Fruit fly (Drosophila melanogaster) whole organism, embryonic: Measurements from ENCODE around the gene Pgant35A.

Experiments used
- Antp ChIP-seq: fragments of 200-800 bp; sonication (Bioruptor generic); optimal IDR thresholded peaks from 3 replicates; lab custom pipeline; 2016; ENCODE audit warnings: missing biosample characterization, missing genetic modification characterization
- B-H2 ChIP-seq: fragments of 200-800 bp; sonication (Bioruptor generic); optimal IDR thresholded peaks from 2 replicates; lab custom pipeline; 2018; ENCODE audit warnings: missing biosample characterization, mild to moderate bottlenecking, missing genetic modification characterization
- Bteb2 ChIP-seq: fragments of 200-800 bp; sonication (Bioruptor generic); optimal IDR thresholded peaks from 2 replicates; lab custom pipeline; 2016; ENCODE audit warnings: missing biosample characterization, missing genetic modification characterization
- CG10267 ChIP-seq: fragments of 200-800 bp; sonication (Bioruptor generic); optimal IDR thresholded peaks from 2 replicates; lab custom pipeline; 2018; ENCODE audit warnings: missing biosample characterization, mild to moderate bottlenecking, missing genetic modification characterization, moderate library complexity
- CG11695 ChIP-seq: fragments of 200-800 bp; sonication (Bioruptor generic); IDR thresholded peaks from 3 replicates; pipeline ENCODE4 v1.3.6; 2022; ENCODE audit warnings: missing biosample characterization, missing genetic modification characterization
- CG12769 ChIP-seq: fragments of 200-800 bp; sonication (Bioruptor generic); optimal IDR thresholded peaks from 2 replicates; lab custom pipeline; 2019; ENCODE audit warnings: missing biosample characterization, mild to moderate bottlenecking, missing genetic modification characterization, moderate library complexity
- CG13123 ChIP-seq: fragments of 200-800 bp; sonication (Bioruptor generic); optimal IDR thresholded peaks from 2 replicates; lab custom pipeline; 2016; ENCODE audit warnings: missing biosample characterization, missing genetic modification characterization
- CG13894 ChIP-seq: fragments of 200-800 bp; sonication (Bioruptor generic); optimal IDR thresholded peaks from 3 replicates; lab custom pipeline; 2018; ENCODE audit warnings: missing biosample characterization, mild to moderate bottlenecking, missing genetic modification characterization, moderate library complexity
- CG14860 ChIP-seq: fragments of 200-800 bp; sonication (Bioruptor generic); IDR thresholded peaks from 3 replicates; pipeline ENCODE4 v1.3.6; 2022; ENCODE audit warnings: missing biosample characterization, missing genetic modification characterization; ENCODE audit not compliant: partially characterized antibody
- CG15601 ChIP-seq: fragments of 200-800 bp; sonication (Bioruptor generic); optimal IDR thresholded peaks from 3 replicates; lab custom pipeline; 2019; ENCODE audit warnings: missing biosample characterization, mild to moderate bottlenecking, missing genetic modification characterization, moderate library complexity
- CG17361 ChIP-seq: fragments of 200-800 bp; sonication (Bioruptor generic); IDR thresholded peaks from 3 replicates; pipeline ENCODE4 v1.3.6; 2022; ENCODE audit warnings: missing biosample characterization, missing genetic modification characterization
- CG32767 ChIP-seq: fragments of 200-800 bp; sonication (Bioruptor generic); IDR thresholded peaks from 2 replicates; pipeline ENCODE4 v1.3.6; 2022; ENCODE audit warnings: missing biosample characterization, missing genetic modification characterization
- CG34224 ChIP-seq: fragments of 200-800 bp; sonication (Bioruptor generic); IDR thresholded peaks from 3 replicates; pipeline ENCODE4 v1.3.6; 2022; ENCODE audit warnings: missing biosample characterization, missing genetic modification characterization; ENCODE audit not compliant: partially characterized antibody
- CG34376 ChIP-seq: fragments of 200-800 bp; sonication (Bioruptor generic); optimal IDR thresholded peaks from 2 replicates; lab custom pipeline; 2018; ENCODE audit warnings: missing biosample characterization, mild to moderate bottlenecking, missing genetic modification characterization
- CG4282 ChIP-seq: fragments of 200-800 bp; sonication (Bioruptor generic); optimal IDR thresholded peaks from 2 replicates; lab custom pipeline; 2016; ENCODE audit warnings: missing biosample characterization, missing genetic modification characterization
- CG4707 ChIP-seq: fragments of 200-800 bp; sonication (Bioruptor generic); optimal IDR thresholded peaks from 2 replicates; lab custom pipeline; 2018; ENCODE audit warnings: missing biosample characterization, mild to moderate bottlenecking, missing genetic modification characterization, moderate library complexity
- CG4820 ChIP-seq: fragments of 200-800 bp; sonication (Bioruptor generic); optimal IDR thresholded peaks from 3 replicates; lab custom pipeline; 2016; ENCODE audit warnings: missing biosample characterization, missing genetic modification characterization
- CG7372 ChIP-seq: fragments of 200-800 bp; sonication (Bioruptor generic); IDR thresholded peaks from 2 replicates; pipeline ENCODE4 v1.3.6; 2022; ENCODE audit warnings: missing biosample characterization, missing genetic modification characterization
- CG8281 ChIP-seq: fragments of 200-800 bp; sonication (Bioruptor generic); optimal IDR thresholded peaks from 2 replicates; lab custom pipeline; 2018; ENCODE audit warnings: missing biosample characterization, mild to moderate bottlenecking, missing genetic modification characterization, moderate library complexity
- CG8924 ChIP-seq: fragments of 200-800 bp; optimal IDR thresholded peaks from 3 replicates; lab custom pipeline; 2019; ENCODE audit warnings: missing biosample characterization, mild to moderate bottlenecking, missing genetic modification characterization, moderate library complexity
- CG9215 ChIP-seq: fragments of 200-800 bp; sonication (Bioruptor generic); IDR thresholded peaks from 2 replicates; pipeline ENCODE4 v1.3.6; 2022; ENCODE audit warnings: missing biosample characterization, missing genetic modification characterization
- CG9437 ChIP-seq: fragments of 200-800 bp; sonication (Bioruptor generic); optimal IDR thresholded peaks from 2 replicates; lab custom pipeline; 2018; ENCODE audit warnings: missing biosample characterization, mild to moderate bottlenecking, missing genetic modification characterization
- CG9609 ChIP-seq: fragments of 200-800 bp; sonication (Bioruptor generic); optimal IDR thresholded peaks from 3 replicates; lab custom pipeline; 2016; ENCODE audit warnings: missing biosample characterization, missing genetic modification characterization
- Chrac-16 ChIP-seq: fragments of 200-800 bp; sonication (Bioruptor generic); optimal IDR thresholded peaks from 3 replicates; lab custom pipeline; 2016; ENCODE audit warnings: missing biosample characterization, missing genetic modification characterization
- Drgx ChIP-seq: fragments of 200-800 bp; sonication (Bioruptor generic); IDR thresholded peaks from 2 replicates; pipeline ENCODE4 v1.3.6; 2022; ENCODE audit warnings: missing biosample characterization, missing genetic modification characterization
- Ets97D ChIP-seq: fragments of 200-800 bp; sonication (Bioruptor generic); optimal IDR thresholded peaks from 3 replicates; lab custom pipeline; 2016; ENCODE audit warnings: missing biosample characterization, missing genetic modification characterization
- Gug ChIP-seq: fragments of 200-800 bp; sonication (Bioruptor generic); IDR thresholded peaks from 4 replicates; pipeline ENCODE4 v1.3.6; 2022; ENCODE audit warnings: missing biosample characterization, missing genetic modification characterization
- Hr39 ChIP-seq: fragments of >200 bp; optimal IDR thresholded peaks from 2 replicates; lab custom pipeline; 2017
- Med ChIP-seq: fragments of 200-800 bp; sonication (Bioruptor generic); peaks from one replicate; lab custom pipeline; 2016; ENCODE audit warnings: missing biosample characterization, missing genetic modification characterization, mild to moderate bottlenecking, inconsistent platforms, moderate library complexity
- Sin3A ChIP-seq: fragments of >200 bp; optimal IDR thresholded peaks from 2 replicates; lab custom pipeline; 2018
- Sry-δ ChIP-seq: fragments of 200-800 bp; sonication (Bioruptor generic); optimal IDR thresholded peaks from 2 replicates; lab custom pipeline; 2016; ENCODE audit warnings: missing biosample characterization, missing genetic modification characterization
- Ssrp ChIP-seq: fragments of 200-800 bp; sonication (Bioruptor generic); optimal IDR thresholded peaks from 2 replicates; lab custom pipeline; 2018; ENCODE audit warnings: missing biosample characterization, mild to moderate bottlenecking, missing genetic modification characterization, moderate library complexity
- YL-1 ChIP-seq: fragments of 200-800 bp; sonication (Bioruptor generic); optimal IDR thresholded peaks from 3 replicates; lab custom pipeline; 2017; ENCODE audit warnings: missing biosample characterization, mild to moderate bottlenecking, missing genetic modification characterization
- ac ChIP-seq: fragments of 200-800 bp; sonication (Bioruptor generic); optimal IDR thresholded peaks from 3 replicates; lab custom pipeline; 2017; ENCODE audit warnings: missing biosample characterization, mild to moderate bottlenecking, missing genetic modification characterization
- al ChIP-seq: fragments of 200-800 bp; sonication (Bioruptor generic); IDR thresholded peaks from 2 replicates; pipeline ENCODE4 v1.3.6; 2022; ENCODE audit warnings: missing biosample characterization, missing genetic modification characterization
- ase ChIP-seq: fragments of 200-800 bp; sonication (Bioruptor generic); IDR thresholded peaks from 3 replicates; pipeline ENCODE4 v1.3.6; 2022; ENCODE audit warnings: missing biosample characterization, missing genetic modification characterization
- bbx ChIP-seq: fragments of 200-800 bp; sonication (Bioruptor generic); IDR thresholded peaks from 2 replicates; pipeline ENCODE4 v1.3.6; 2022; ENCODE audit warnings: missing biosample characterization, missing genetic modification characterization; ENCODE audit not compliant: partially characterized antibody
- br ChIP-seq: fragments of >200 bp; optimal IDR thresholded peaks from 2 replicates; lab custom pipeline; 2017
- ci ChIP-seq: fragments of 200-800 bp; sonication (Bioruptor generic); IDR thresholded peaks from 3 replicates; pipeline ENCODE4 v1.3.6; 2022; ENCODE audit warnings: missing biosample characterization, missing genetic modification characterization
- crol ChIP-seq: fragments of 200-800 bp; sonication (Bioruptor generic); IDR thresholded peaks from 2 replicates; pipeline ENCODE4 v1.3.6; 2022; ENCODE audit warnings: missing biosample characterization, missing genetic modification characterization
- ham ChIP-seq: fragments of 200-800 bp; sonication (Bioruptor generic); IDR thresholded peaks from 2 replicates; pipeline ENCODE4 v1.3.6; 2022; ENCODE audit warnings: missing biosample characterization, missing genetic modification characterization
- ind ChIP-seq: fragments of 200-800 bp; sonication (Bioruptor generic); optimal IDR thresholded peaks from 3 replicates; lab custom pipeline; 2016; ENCODE audit warnings: missing biosample characterization, missing genetic modification characterization
- lilli ChIP-seq: fragments of 200-800 bp; sonication (Bioruptor generic); optimal IDR thresholded peaks from 3 replicates; lab custom pipeline; 2016; ENCODE audit warnings: missing biosample characterization, missing genetic modification characterization
- maf-S ChIP-seq: fragments of 200-800 bp; sonication (Bioruptor generic); optimal IDR thresholded peaks from 2 replicates; lab custom pipeline; 2016; ENCODE audit warnings: missing biosample characterization, missing genetic modification characterization
- mam ChIP-seq: fragments of 200-800 bp; sonication (Bioruptor generic); optimal IDR thresholded peaks from 3 replicates; lab custom pipeline; 2016; ENCODE audit warnings: missing biosample characterization, missing genetic modification characterization
- p53 ChIP-seq: fragments of 200-800 bp; sonication (Bioruptor generic); optimal IDR thresholded peaks from 2 replicates; lab custom pipeline; 2016; ENCODE audit warnings: missing biosample characterization, missing genetic modification characterization
- pfk ChIP-seq: fragments of 200-800 bp; sonication (Bioruptor generic); optimal IDR thresholded peaks from 2 replicates; lab custom pipeline; 2018; ENCODE audit warnings: missing biosample characterization, mild to moderate bottlenecking, missing genetic modification characterization, moderate library complexity
- tna ChIP-seq: fragments of 200-800 bp; sonication (Bioruptor generic); IDR thresholded peaks from 2 replicates; pipeline ENCODE4 v1.3.6; 2022; ENCODE audit warnings: missing biosample characterization, missing genetic modification characterization; ENCODE audit not compliant: partially characterized antibody
- unpg ChIP-seq: fragments of 200-800 bp; sonication (Bioruptor generic); optimal IDR thresholded peaks from 3 replicates; lab custom pipeline; 2018; ENCODE audit warnings: missing biosample characterization, mild to moderate bottlenecking, missing genetic modification characterization, moderate library complexity
- vfl ChIP-seq: fragments of 200-800 bp; sonication (Bioruptor generic); optimal IDR thresholded peaks from 2 replicates; lab custom pipeline; 2016; ENCODE audit warnings: missing biosample characterization, missing genetic modification characterization
- zfh2 ChIP-seq: fragments of 200-800 bp; sonication (Bioruptor generic); optimal IDR thresholded peaks from 2 replicates; lab custom pipeline; 2016; ENCODE audit warnings: missing biosample characterization, missing genetic modification characterization

Gene Pgant35A

DNA sequence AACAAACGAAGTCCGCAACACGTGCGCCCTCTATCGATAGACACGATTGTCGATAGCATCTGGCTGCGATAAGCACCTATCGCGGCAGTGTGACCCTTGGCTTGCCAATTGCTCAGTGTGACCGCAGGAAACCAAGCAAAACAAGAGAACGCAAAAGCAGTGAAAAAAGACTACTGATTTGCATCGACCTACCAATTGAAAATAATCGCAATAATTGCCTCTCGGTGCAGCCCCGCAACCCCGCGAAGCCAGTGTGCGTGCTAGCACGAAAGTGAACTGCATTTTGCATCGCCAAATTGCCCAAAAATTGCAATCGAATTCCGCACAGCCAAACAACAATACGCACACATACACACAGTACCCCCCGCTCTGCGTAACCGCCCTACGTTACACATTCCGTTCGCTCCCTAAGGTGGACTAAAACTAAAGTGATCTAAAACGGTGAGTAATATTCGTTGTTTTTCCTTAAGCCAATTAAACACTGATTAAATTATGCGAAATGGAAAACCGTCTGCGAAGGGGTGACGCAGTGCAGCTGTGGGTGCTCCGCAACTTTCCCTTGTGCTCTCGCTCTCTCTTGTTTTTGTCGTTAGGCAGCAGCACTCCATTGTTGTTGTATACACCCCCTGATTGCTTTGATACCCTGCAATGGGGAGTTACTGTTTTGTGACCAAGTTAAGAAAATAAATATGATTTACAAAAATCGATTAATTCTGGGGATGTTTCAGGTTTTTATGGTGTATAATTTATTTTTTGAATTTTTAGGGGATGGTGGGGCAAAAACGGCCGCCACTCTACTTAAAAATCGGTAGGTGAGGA is 3.8 kb upstream of the Pgant35A start, which contains the start of gene Rab14 (continued):
- TF ChIP-seq Sin3A (lab: Kevin White, UChicago) = peak; percentile 91
- TF ChIP-seq B-H2 (GFP tag; lab: Kevin White, UChicago) = peak; percentile 75
- TF ChIP-seq ac (GFP tag; lab: Kevin White, UChicago) = peak; percentile 27
- TF ChIP-seq ci (GFP tag; lab: Robert Waterston, UW) = peak; percentile 91
- TF ChIP-seq CG32767 (GFP tag; lab: Robert Waterston, UW) = peak; percentile 64
- TF ChIP-seq CG9437 (GFP tag; lab: Kevin White, UChicago) = peak; percentile 76
- TF ChIP-seq bbx (GFP tag; lab: Robert Waterston, UW) = peak; percentile 91
- peak; percentile 79 for TF ChIP-seq mam (GFP tag; lab: Kevin White, UChicago)
- peak; percentile 85 for TF ChIP-seq Drgx
- peak; percentile 37 for TF ChIP-seq CG10267 (tag; lab: Kevin White, UChicago)
- TF ChIP-seq Hr39 = no peak
- TF ChIP-seq CG13894 (tag; lab: Kevin White, UChicago) = peak; percentile 57
- peak; percentile 69 for TF ChIP-seq al (GFP tag; lab: Robert Waterston, UW)
- peak; percentile 75 for TF ChIP-seq CG4707 (GFP tag; lab: Kevin White, UChicago)
- TF ChIP-seq Chrac-16 (GFP tag; lab: Kevin White, UChicago) = peak; percentile 80
- TF ChIP-seq pfk (GFP tag; lab: Kevin White, UChicago) = no peak
- peak; percentile 89 for TF ChIP-seq unpg
- TF ChIP-seq CG9215 = peak; percentile 51; the same call in 1 of the 2 replicates
- TF ChIP-seq CG34224 = peak; percentile 89
- peak; percentile 76 for TF ChIP-seq CG12769 (tag; lab: Kevin White, UChicago)
- TF ChIP-seq Sry-δ = peak; percentile 83
- TF ChIP-seq maf-S = peak; percentile 50
- TF ChIP-seq CG7372 (GFP tag; lab: Robert Waterston, UW) = peak; percentile 66
- peak; percentile 58 for TF ChIP-seq CG4282 (GFP tag; lab: Kevin White, UChicago)
- TF ChIP-seq br (lab: Kevin White, UChicago) = no peak
- peak; percentile 84 for TF ChIP-seq CG11695 (GFP tag; lab: Robert Waterston, UW)
- peak; percentile 87 for TF ChIP-seq tna (GFP tag; lab: Robert Waterston, UW)
- TF ChIP-seq ham (GFP tag; lab: Robert Waterston, UW) = no peak
- TF ChIP-seq vfl = peak; percentile 78
- TF ChIP-seq CG15601 (tag; lab: Kevin White, UChicago) = peak; percentile 52
- peak; percentile 95 for TF ChIP-seq Med (GFP tag; lab: Kevin White, UChicago)
- peak; percentile 76; the same call in 3 of the 4 replicates for TF ChIP-seq Gug (GFP tag; lab: Robert Waterston, UW)
- peak; percentile 37 for TF ChIP-seq CG34376 (GFP tag; lab: Kevin White, UChicago)
- peak; percentile 88 for TF ChIP-seq CG8924 (tag; lab: Kevin White, UChicago)
- peak; percentile 69 for TF ChIP-seq Ets97D (GFP tag; lab: Kevin White, UChicago)
- peak; percentile 98 for TF ChIP-seq crol
- TF ChIP-seq CG8281 = peak; percentile 46
- peak; percentile 78 for TF ChIP-seq CG17361 (GFP tag; lab: Robert Waterston, UW)
- TF ChIP-seq CG9609 = peak; percentile 72
- TF ChIP-seq CG4820 (GFP tag; lab: Kevin White, UChicago) = peak; percentile 64
- TF ChIP-seq zfh2 = peak; percentile 79
- TF ChIP-seq CG14860 = peak; percentile 79
- TF ChIP-seq Antp (GFP tag; lab: Kevin White, UChicago) = peak; percentile 68
- peak; percentile 32 for TF ChIP-seq p53 (GFP tag; lab: Kevin White, UChicago)
- TF ChIP-seq Bteb2 = peak; percentile 33
- TF ChIP-seq ind (GFP tag; lab: Kevin White, UChicago) = peak; percentile 70
- no peak for TF ChIP-seq CG13123 (GFP tag; lab: Kevin White, UChicago)
- peak; percentile 73 for TF ChIP-seq Ssrp (tag; lab: Kevin White, UChicago)
- TF ChIP-seq lilli = peak; percentile 88
- peak; percentile 85 for TF ChIP-seq ase
- TF ChIP-seq YL-1 = peak; percentile 97
